Worm (Caenorhabditis elegans): Measurements from ENCODE around the gene F13B12.3.

The F13B12.3 gene

ce11 chrIV:10481695-10482094, 42.8 kb downstream of the F13B12.3 start, which contains the start of gene egl-21 (continued):
- TF ChIP-seq mml-1 (tag; optimal IDR thresholded peaks at IDR 0.05) (no peak), R02D3.7 (tag; optimal IDR thresholded peaks at IDR 0.05) (no peak), egl-27 (tag; optimal IDR thresholded peaks at IDR 0.05) (no peak), pqm-1 (tag; optimal IDR thresholded peaks at IDR 0.05) (no peak), ceh-28 (tag; optimal IDR thresholded peaks at IDR 0.05) (peak; percentile 71), lsy-12 (tag; optimal IDR thresholded peaks at IDR 0.05) (peak; percentile 41), nhr-67 (tag; optimal IDR thresholded peaks at IDR 0.05) (no peak), eor-1 (tag; optimal IDR thresholded peaks at IDR 0.05) (no peak), ceh-9 (tag; optimal IDR thresholded peaks at IDR 0.05) (no peak), fkh-10 (GFP tag; optimal IDR thresholded peaks at IDR 0.05) (peak; percentile 76), jun-1 (tag; optimal IDR thresholded peaks at IDR 0.05) (no peak), elt-3 (tag; optimal IDR thresholded peaks at IDR 0.05) (no peak), egl-5 (tag; optimal IDR thresholded peaks at IDR 0.05) (no peak), nhr-28 (tag; optimal IDR thresholded peaks at IDR 0.05) (no peak)

ce11 chrIV:10482585-10482984, 43.7 kb downstream of the F13B12.3 start:
- TF ChIP-seq pqm-1 (tag; optimal IDR thresholded peaks at IDR 0.05) (peak; percentile 99), aly-2 (tag; optimal IDR thresholded peaks at IDR 0.05) (no peak), elt-2 (tag; optimal IDR thresholded peaks at IDR 0.05) (peak; percentile 56)

- no peak for TF ChIP-seq ceh-82 (tag; optimal IDR thresholded peaks at IDR 0.05)
- TF ChIP-seq pqm-1 (tag; optimal IDR thresholded peaks at IDR 0.05): peak; percentile 69
- TF ChIP-seq nhr-23 (tag; optimal IDR thresholded peaks at IDR 0.05): peak; percentile 84
- TF ChIP-seq elt-1 (tag; optimal IDR thresholded peaks at IDR 0.05): peak; percentile 33
- TF ChIP-seq jun-1 (tag; optimal IDR thresholded peaks at IDR 0.05): peak; percentile 48
- no peak for TF ChIP-seq fos-1 (tag; optimal IDR thresholded peaks at IDR 0.05)
- no peak for TF ChIP-seq nhr-12 (tag; optimal IDR thresholded peaks at IDR 0.05)
- no peak for TF ChIP-seq unc-39 (tag; optimal IDR thresholded peaks at IDR 0.05)
- TF ChIP-seq fkh-10 (GFP tag; optimal IDR thresholded peaks at IDR 0.05): no peak
- TF ChIP-seq lsy-12 (tag; optimal IDR thresholded peaks at IDR 0.05): peak; percentile 84
- TF ChIP-seq snpc-4 (tag; optimal IDR thresholded peaks at IDR 0.05): peak; percentile 69
- TF ChIP-seq elt-2 (tag; optimal IDR thresholded peaks at IDR 0.05): peak; percentile 53
- TF ChIP-seq nhr-25 (tag; optimal IDR thresholded peaks at IDR 0.05): peak; percentile 42
- TF ChIP-seq egl-5 (tag; optimal IDR thresholded peaks at IDR 0.05): no peak
- no peak for TF ChIP-seq unc-62 (GFP tag; optimal IDR thresholded peaks at IDR 0.05)
- no peak for TF ChIP-seq lin-39 (tag; optimal IDR thresholded peaks at IDR 0.05)
- no peak for TF ChIP-seq ceh-16 (tag; optimal IDR thresholded peaks at IDR 0.05)
- TF ChIP-seq ZK546.5 (tag; optimal IDR thresholded peaks at IDR 0.05): no peak
- TF ChIP-seq hmg-11 (tag; optimal IDR thresholded peaks at IDR 0.05): peak; percentile 45
- TF ChIP-seq pha-4 (tag; optimal IDR thresholded peaks at IDR 0.05): peak; percentile 91
- TF ChIP-seq nhr-11 (tag; optimal IDR thresholded peaks at IDR 0.05): no peak
- no peak for TF ChIP-seq ama-1 (optimal IDR thresholded peaks at IDR 0.05)
- TF ChIP-seq nhr-76 (tag; optimal IDR thresholded peaks at IDR 0.05): no peak
- TF ChIP-seq nhr-77 (tag; optimal IDR thresholded peaks at IDR 0.05): no peak
- TF ChIP-seq tbx-2 (tag; optimal IDR thresholded peaks at IDR 0.05): peak; percentile 53
- no peak for TF ChIP-seq fkh-2 (tag; optimal IDR thresholded peaks at IDR 0.05)
- no peak for TF ChIP-seq daf-12 (tag; optimal IDR thresholded peaks at IDR 0.05)
- TF ChIP-seq nhr-67 (tag; optimal IDR thresholded peaks at IDR 0.05): no peak
- no peak for TF ChIP-seq sea-2 (GFP tag; optimal IDR thresholded peaks at IDR 0.05)
- TF ChIP-seq aly-2 (tag; optimal IDR thresholded peaks at IDR 0.05): no peak
- peak in 1 of 2 experiments; percentile 76 for TF ChIP-seq eor-1 (tag; optimal IDR thresholded peaks at IDR 0.05)
- TF ChIP-seq ceh-9 (tag; optimal IDR thresholded peaks at IDR 0.05): no peak
- TF ChIP-seq skn-1 (tag; optimal IDR thresholded peaks at IDR 0.05): peak; percentile 17
- peak; percentile 85 for TF ChIP-seq lin-15B (tag; optimal IDR thresholded peaks at IDR 0.05)
- no peak for TF ChIP-seq ztf-11 (tag; optimal IDR thresholded peaks at IDR 0.05)
- peak; percentile 67 for TF ChIP-seq nfya-1 (tag; optimal IDR thresholded peaks at IDR 0.05; ENCODE audit: insufficient read depth)
- TF ChIP-seq R02D3.7 (tag; optimal IDR thresholded peaks at IDR 0.05): peak; percentile 5
- no peak for TF ChIP-seq ztf-4 (tag; optimal IDR thresholded peaks at IDR 0.05)
- no peak for TF ChIP-seq mml-1 (tag; optimal IDR thresholded peaks at IDR 0.05)
- TF ChIP-seq elt-3 (tag; optimal IDR thresholded peaks at IDR 0.05): no peak
- TF ChIP-seq nhr-43 (tag; optimal IDR thresholded peaks at IDR 0.05; ENCODE audit: poor library complexity, severe bottlenecking): peak; percentile 94
- TF ChIP-seq ceh-28 (tag; optimal IDR thresholded peaks at IDR 0.05): no peak
- no peak for TF ChIP-seq zag-1 (tag; optimal IDR thresholded peaks at IDR 0.05)
- no peak for TF ChIP-seq egl-27 (tag; optimal IDR thresholded peaks at IDR 0.05)
- TF ChIP-seq nhr-237 (tag; optimal IDR thresholded peaks at IDR 0.05): no peak
- no peak for TF ChIP-seq mdl-1 (tag; optimal IDR thresholded peaks at IDR 0.05)
- no peak for TF ChIP-seq nhr-28 (tag; optimal IDR thresholded peaks at IDR 0.05)
Observed at ce11 chrIV:10483607-10484117, 44.7 kb downstream of the F13B12.3 start, which contains the start of the genes F01D4.5 and ced-5. F01D4.5 (minus strand) TSS chrIV:10483657. ced-5 (plus strand) TSS chrIV:10484110.

Data from whole organism, L3 larva.